Worm (Caenorhabditis elegans): Measurements from ENCODE around the gene pqn-68.

ce11 chrV:12974047-12974446 is 21.6 kb downstream of the pqn-68 start:
- TF ChIP-seq B0310.2 (tag; optimal IDR thresholded peaks at IDR 0.05) = no peak
- TF ChIP-seq ama-1 (optimal IDR thresholded peaks at IDR 0.05) = no peak
- no peak for TF ChIP-seq flt-1 (GFP tag; IDR thresholded peaks at IDR 0.05)
- TF ChIP-seq scrt-1 (GFP tag; IDR thresholded peaks at IDR 0.05) = no peak
